Fruit fly (Drosophila melanogaster): ENCODE measurements around the gene usp.

DNA sequence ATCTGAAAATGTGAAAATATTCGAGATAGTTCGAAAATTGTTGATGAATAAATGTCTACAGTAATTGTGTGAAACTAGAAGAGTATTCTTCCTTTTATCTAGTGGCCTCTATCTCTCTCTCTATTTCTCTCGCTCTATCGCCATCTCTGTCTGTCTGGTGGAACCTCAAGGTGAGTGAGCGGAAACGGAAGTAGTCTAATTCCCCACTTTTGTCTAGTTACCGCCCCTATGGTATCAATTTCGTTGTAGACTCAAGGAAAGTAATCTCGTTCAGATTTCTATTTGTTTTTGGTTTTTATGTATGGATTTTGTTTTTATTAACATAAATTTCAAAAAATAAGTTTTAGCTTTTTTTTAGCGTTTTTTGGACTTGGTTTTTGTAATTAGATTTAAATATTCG is 17.3 kb downstream of the usp start:
- TF ChIP-seq CG6854 (GFP tag; optimal IDR thresholded peaks at IDR 0.05), result no peak
- no peak for TF ChIP-seq dac (GFP tag; optimal IDR thresholded peaks at IDR 0.05)
- no peak for TF ChIP-seq net (GFP tag; optimal IDR thresholded peaks at IDR 0.05)
- TF ChIP-seq CG6808 (GFP tag; optimal IDR thresholded peaks at IDR 0.05), result no peak
